Fruit fly (Drosophila melanogaster) whole organism: ENCODE measurements around the gene Cyt-c1L.

ENCODE experiments used
- CG8478 ChIP-seq: fragments of >200 bp; optimal IDR thresholded peaks from 2 replicates; lab custom pipeline; 2018; ENCODE audit warnings: inconsistent platforms
- Dll ChIP-seq: fragments of >200 bp; optimal IDR thresholded peaks from 2 replicates; lab custom pipeline; 2017
- pan ChIP-seq: fragments of >200 bp; optimal IDR thresholded peaks from 2 replicates; lab custom pipeline; 2017

DNA sequence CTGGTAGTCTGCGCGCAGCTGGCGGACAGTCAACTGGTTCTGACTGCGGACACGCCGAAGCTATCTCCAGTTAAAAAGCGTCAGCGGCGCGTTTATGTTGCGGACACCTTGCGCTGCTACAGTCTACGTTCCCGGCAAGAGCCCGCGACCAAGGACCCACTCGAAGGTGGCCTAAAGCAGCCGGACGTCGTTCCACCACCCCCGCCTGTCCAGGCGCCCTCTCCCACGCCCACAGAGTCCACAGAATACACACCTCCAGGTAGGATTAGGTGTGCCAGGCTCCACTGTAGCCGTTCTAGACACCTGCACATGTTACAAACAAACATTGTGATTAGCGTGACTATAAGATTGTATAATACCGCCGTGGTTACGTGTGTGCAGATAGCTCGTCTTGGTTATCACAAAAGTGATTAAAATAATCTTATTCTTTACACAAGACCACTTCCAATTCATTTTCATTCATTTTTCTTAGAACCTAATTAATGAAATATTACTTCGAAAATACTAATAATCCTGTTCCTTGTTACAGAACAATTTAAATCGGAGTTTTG, 26.7 kb upstream of the Cyt-c1L start:
- no peak for TF ChIP-seq pan (lab: Kevin White, UChicago)
- no peak for TF ChIP-seq Dll (lab: Kevin White, UChicago)
- no peak for TF ChIP-seq CG8478 (lab: Kevin White, UChicago)
